Fruit fly (Drosophila melanogaster) whole organism, embryonic: ENCODE results near the gene CG6766.
A peak's percentile ranks its signal among the peaks of the same experiment; 100 is the strongest.

Experiments
- Bgb ChIP-seq: fragments of 200-800 bp; sonication (Bioruptor generic); IDR thresholded peaks from 2 replicates; pipeline ENCODE4 v1.3.6; 2022; ENCODE audit warnings: missing biosample characterization, missing genetic modification characterization; ENCODE audit not compliant: partially characterized antibody
- CG11504 ChIP-seq: fragments of 200-800 bp; sonication (Bioruptor generic); optimal IDR thresholded peaks from 3 replicates; lab custom pipeline; 2019; ENCODE audit warnings: missing biosample characterization, mild to moderate bottlenecking, missing genetic modification characterization, moderate library complexity
- CG12942 ChIP-seq: fragments of 200-800 bp; sonication (Bioruptor generic); optimal IDR thresholded peaks from 3 replicates; lab custom pipeline; 2016; ENCODE audit warnings: missing biosample characterization, missing genetic modification characterization
- CG13287 ChIP-seq: fragments of 200-800 bp; sonication (Bioruptor generic); IDR thresholded peaks from 2 replicates; pipeline ENCODE4 v1.3.6; 2022; ENCODE audit warnings: missing biosample characterization, missing genetic modification characterization; ENCODE audit not compliant: partially characterized antibody
- CG14965 ChIP-seq: fragments of 200-800 bp; sonication (Bioruptor generic); optimal IDR thresholded peaks from 2 replicates; lab custom pipeline; 2016; ENCODE audit warnings: missing biosample characterization, missing genetic modification characterization, borderline replicate concordance
- CG1647 ChIP-seq: fragments of 200-800 bp; sonication (Bioruptor generic); optimal IDR thresholded peaks from 3 replicates; lab custom pipeline; 2016; ENCODE audit warnings: missing biosample characterization, missing genetic modification characterization
- CG16863 ChIP-seq: fragments of 200-800 bp; sonication (Bioruptor generic); optimal IDR thresholded peaks from 3 replicates; lab custom pipeline; 2016; ENCODE audit warnings: missing biosample characterization, missing genetic modification characterization
- CG17359 ChIP-seq: fragments of 200-800 bp; sonication (Bioruptor generic); optimal IDR thresholded peaks from 3 replicates; lab custom pipeline; 2018; ENCODE audit warnings: missing biosample characterization, mild to moderate bottlenecking, missing genetic modification characterization, moderate library complexity
- CG2712 ChIP-seq: fragments of 200-800 bp; optimal IDR thresholded peaks from 3 replicates; lab custom pipeline; 2019; ENCODE audit warnings: missing biosample characterization, mild to moderate bottlenecking, missing genetic modification characterization, moderate library complexity
- CG3281 ChIP-seq: fragments of 200-800 bp; sonication (Bioruptor generic); optimal IDR thresholded peaks from 3 replicates; lab custom pipeline; 2017; ENCODE audit warnings: missing biosample characterization, mild to moderate bottlenecking, missing genetic modification characterization
- CG4360 ChIP-seq: fragments of 200-800 bp; sonication (Bioruptor generic); IDR thresholded peaks from 2 replicates; pipeline ENCODE4 v1.3.6; 2022; ENCODE audit warnings: missing biosample characterization, missing genetic modification characterization
- CG4424 ChIP-seq: fragments of 200-800 bp; sonication (Bioruptor generic); optimal IDR thresholded peaks from 3 replicates; lab custom pipeline; 2016; ENCODE audit warnings: missing biosample characterization, missing genetic modification characterization
- CG5180 ChIP-seq: fragments of 200-800 bp; sonication (Bioruptor generic); optimal IDR thresholded peaks from 3 replicates; lab custom pipeline; 2017; ENCODE audit warnings: missing biosample characterization, missing genetic modification characterization, mild to moderate bottlenecking, moderate library complexity, missing genetic modification reagents
- CG6254 ChIP-seq: fragments of 200-800 bp; sonication (Bioruptor generic); optimal IDR thresholded peaks from 3 replicates; lab custom pipeline; 2017; ENCODE audit warnings: mild to moderate bottlenecking, missing biosample characterization, missing genetic modification reagents, missing genetic modification characterization
- CG6765 ChIP-seq: fragments of 200-800 bp; sonication (Bioruptor generic); optimal IDR thresholded peaks from 3 replicates; lab custom pipeline; 2017; ENCODE audit warnings: missing biosample characterization, mild to moderate bottlenecking, missing genetic modification characterization
- CG6791 ChIP-seq: fragments of 200-800 bp; sonication (Bioruptor generic); IDR thresholded peaks from 3 replicates; pipeline ENCODE4 v1.3.6; 2022; ENCODE audit warnings: missing biosample characterization, missing genetic modification characterization; ENCODE audit not compliant: partially characterized antibody
- CG7372 ChIP-seq: fragments of 200-800 bp; sonication (Bioruptor generic); IDR thresholded peaks from 2 replicates; pipeline ENCODE4 v1.3.6; 2022; ENCODE audit warnings: missing biosample characterization, missing genetic modification characterization
- CG7745 ChIP-seq: fragments of 200-800 bp; sonication (Bioruptor generic); optimal IDR thresholded peaks from 2 replicates; lab custom pipeline; 2018; ENCODE audit warnings: missing biosample characterization, mild to moderate bottlenecking, missing genetic modification characterization, moderate library complexity
- CG9797 ChIP-seq: fragments of 200-800 bp; sonication (Bioruptor generic); optimal IDR thresholded peaks from 3 replicates; lab custom pipeline; 2018; ENCODE audit warnings: missing biosample characterization, mild to moderate bottlenecking, missing genetic modification characterization
- D ChIP-seq, 2 experiments: fragments of 200-800 bp in 1 of 2; fragments of >200 bp in 1 of 2; sonication (Bioruptor generic) in 1 of 2; optimal IDR thresholded peaks; 2 replicates in 1 of 2; 3 replicates in 1 of 2; lab custom pipeline; 2017; ENCODE audit warnings: mild to moderate bottlenecking in 1 of 2, missing biosample characterization in 1 of 2, missing genetic modification characterization in 1 of 2, missing genetic modification reagents in 1 of 2
- Dll ChIP-seq: fragments of 200-800 bp; sonication (Bioruptor generic); IDR thresholded peaks from 4 replicates; pipeline ENCODE4 v1.3.6; 2022; ENCODE audit warnings: missing biosample characterization, missing genetic modification characterization; ENCODE audit not compliant: partially characterized antibody
- HLHmδ ChIP-seq: fragments of 200-800 bp; sonication (Bioruptor generic); optimal IDR thresholded peaks from 2 replicates; lab custom pipeline; 2018; ENCODE audit warnings: missing biosample characterization, mild to moderate bottlenecking, missing genetic modification characterization, moderate library complexity
- HmgZ ChIP-seq: fragments of 200-800 bp; sonication (Bioruptor generic); optimal IDR thresholded peaks from 2 replicates; lab custom pipeline; 2018; ENCODE audit warnings: missing biosample characterization, mild to moderate bottlenecking, missing genetic modification characterization
- Hmx ChIP-seq: fragments of 200-800 bp; sonication (Bioruptor generic); optimal IDR thresholded peaks from 2 replicates; lab custom pipeline; 2016; ENCODE audit warnings: missing biosample characterization, missing genetic modification characterization
- Hr39 ChIP-seq: fragments of >200 bp; optimal IDR thresholded peaks from 2 replicates; lab custom pipeline; 2017
- Hr51 ChIP-seq, 2 experiments: fragments of 200-800 bp; sonication (Bioruptor generic); optimal IDR thresholded peaks; 2 replicates in 1 of 2; 3 replicates in 1 of 2; lab custom pipeline; 2016 to 2018; ENCODE audit warnings: missing biosample characterization in 2 of 2, missing genetic modification characterization in 2 of 2, mild to moderate bottlenecking in 1 of 2, moderate library complexity in 1 of 2
- Lpt ChIP-seq: fragments of >200 bp; optimal IDR thresholded peaks from 2 replicates; lab custom pipeline; 2018; ENCODE audit warnings: missing biosample characterization, missing genetic modification characterization
- Mrtf ChIP-seq: fragments of 200-800 bp; sonication (Bioruptor generic); IDR thresholded peaks from 3 replicates; pipeline ENCODE4 v1.3.6; 2022; ENCODE audit warnings: missing biosample characterization, missing genetic modification characterization
- TFAM ChIP-seq: fragments of 200-800 bp; sonication (Bioruptor generic); optimal IDR thresholded peaks from 2 replicates; lab custom pipeline; 2017; ENCODE audit warnings: missing biosample characterization, missing genetic modification characterization, inconsistent platforms
- Usf ChIP-seq: fragments of 200-800 bp; sonication (Bioruptor generic); optimal IDR thresholded peaks from 2 replicates; lab custom pipeline; 2017; ENCODE audit warnings: missing genotype, missing biosample characterization, missing genetic modification characterization
- br ChIP-seq: fragments of >200 bp; optimal IDR thresholded peaks from 2 replicates; lab custom pipeline; 2017
- crp ChIP-seq, 2 experiments: fragments of 200-800 bp; sonication (Bioruptor generic); optimal IDR thresholded peaks; 2 replicates in 1 of 2; 3 replicates in 1 of 2; lab custom pipeline; 2017; ENCODE audit warnings: missing biosample characterization in 2 of 2, missing genetic modification characterization in 2 of 2, mild to moderate bottlenecking in 1 of 2, moderate library complexity in 1 of 2
- cwo ChIP-seq: fragments of 200-800 bp; sonication (Bioruptor generic); optimal IDR thresholded peaks from 3 replicates; lab custom pipeline; 2017; ENCODE audit warnings: missing biosample characterization, missing genetic modification characterization, mild to moderate bottlenecking, moderate library complexity, missing genetic modification reagents
- dm ChIP-seq: fragments of 200-800 bp; sonication (Bioruptor generic); optimal IDR thresholded peaks from 3 replicates; lab custom pipeline; 2016; ENCODE audit warnings: missing biosample characterization, missing genetic modification characterization
- dmrt11E ChIP-seq: fragments of 200-800 bp; sonication (Bioruptor generic); optimal IDR thresholded peaks from 3 replicates; lab custom pipeline; 2018; ENCODE audit warnings: missing biosample characterization, mild to moderate bottlenecking, missing genetic modification characterization, moderate library complexity
- fd96Cb ChIP-seq: fragments of 200-800 bp; sonication (Bioruptor generic); optimal IDR thresholded peaks from 2 replicates; lab custom pipeline; 2018; ENCODE audit warnings: missing biosample characterization, mild to moderate bottlenecking, missing genetic modification characterization, moderate library complexity
- gro ChIP-seq: fragments of 200-800 bp; sonication (Bioruptor generic); optimal IDR thresholded peaks from 2 replicates; lab custom pipeline; 2016; ENCODE audit warnings: missing biosample characterization, missing genetic modification characterization
- nau ChIP-seq: fragments of 200-800 bp; sonication (Bioruptor generic); optimal IDR thresholded peaks from 3 replicates; lab custom pipeline; 2017; ENCODE audit warnings: missing biosample characterization, mild to moderate bottlenecking, missing genetic modification characterization, missing genetic modification reagents
- odd ChIP-seq: fragments of 200-800 bp; sonication (Bioruptor generic); optimal IDR thresholded peaks from 2 replicates; lab custom pipeline; 2017; ENCODE audit warnings: missing biosample characterization, mild to moderate bottlenecking, missing genetic modification characterization
- otp ChIP-seq: fragments of 200-800 bp; sonication (Bioruptor generic); IDR thresholded peaks from 3 replicates; pipeline ENCODE4, ENCODE4 v1.3.6; 2022; ENCODE audit warnings: missing biosample characterization, missing genetic modification characterization
- pfk ChIP-seq: fragments of 200-800 bp; sonication (Bioruptor generic); optimal IDR thresholded peaks from 2 replicates; lab custom pipeline; 2018; ENCODE audit warnings: missing biosample characterization, mild to moderate bottlenecking, missing genetic modification characterization, moderate library complexity
- pita ChIP-seq: fragments of 200-800 bp; sonication (Bioruptor generic); optimal IDR thresholded peaks from 2 replicates; lab custom pipeline; 2017; ENCODE audit warnings: missing biosample characterization, mild to moderate bottlenecking, missing genetic modification characterization
- rib ChIP-seq: fragments of 200-800 bp; sonication (Bioruptor generic); IDR thresholded peaks from 2 replicates; pipeline ENCODE4 v1.3.6; 2022; ENCODE audit warnings: missing biosample characterization, missing genetic modification characterization
- scrt ChIP-seq: fragments of 200-800 bp; sonication (Bioruptor generic); optimal IDR thresholded peaks from 2 replicates; lab custom pipeline; 2018; ENCODE audit warnings: missing biosample characterization, mild to moderate bottlenecking, missing genetic modification characterization, moderate library complexity
- sim ChIP-seq: fragments of 200-800 bp; sonication (Bioruptor generic); IDR thresholded peaks from 2 replicates; pipeline ENCODE4 v1.3.6; 2022; ENCODE audit warnings: missing biosample characterization, missing genetic modification characterization
- sna ChIP-seq: fragments of 200-800 bp; sonication (Bioruptor generic); IDR thresholded peaks from 2 replicates; pipeline ENCODE4 v1.3.6; 2022; ENCODE audit warnings: missing biosample characterization, missing genetic modification characterization; ENCODE audit not compliant: partially characterized antibody
- so ChIP-seq: fragments of 200-800 bp; sonication (Bioruptor generic); IDR thresholded peaks from 3 replicates; pipeline ENCODE4 v1.3.6; 2022; ENCODE audit warnings: missing biosample characterization, missing genetic modification characterization
- tup ChIP-seq: fragments of 200-800 bp; sonication (Bioruptor generic); optimal IDR thresholded peaks from 2 replicates; lab custom pipeline; 2016; ENCODE audit warnings: missing biosample characterization, mild to moderate bottlenecking, missing genetic modification characterization, moderate library complexity
- vvl ChIP-seq: fragments of 200-800 bp; sonication (Bioruptor generic); IDR thresholded peaks from 2 replicates; pipeline ENCODE4 v1.3.6; 2022; ENCODE audit warnings: missing biosample characterization, missing genetic modification characterization
- zen ChIP-seq: fragments of 200-800 bp; sonication (Bioruptor generic); optimal IDR thresholded peaks from 3 replicates; lab custom pipeline; 2018; ENCODE audit warnings: missing biosample characterization, mild to moderate bottlenecking, missing genetic modification characterization, moderate library complexity

Gene CG6766

dm6 chr2L:12063035-12063434 lies 22.5 kb upstream of the CG6766 start, which contains the start of gene Rab3-GAP (continued):
- TF ChIP-seq CG1647 (GFP tag; lab: Kevin White, UChicago) (no peak), CG3281 (GFP tag; lab: Kevin White, UChicago) (no peak), nau (GFP tag; lab: Kevin White, UChicago) (no peak), TFAM (no peak), CG12942 (GFP tag; lab: Kevin White, UChicago) (peak; percentile 34), tup (GFP tag; lab: Kevin White, UChicago) (no peak), vvl (GFP tag; lab: Robert Waterston, UW) (peak; percentile 59), so (no peak), CG6254 (no peak), CG6765 (no peak), cwo (GFP tag; lab: Kevin White, UChicago) (no peak), sim (GFP tag; lab: Robert Waterston, UW) (no peak), CG5180 (GFP tag; lab: Kevin White, UChicago) (no peak), Hr51 (GFP tag; optimal IDR thresholded peaks at IDR 0.05; lab: Kevin White, UChicago) (no peak), CG6791 (GFP tag; lab: Robert Waterston, UW) (peak; percentile 45; the same call in 1 of the 3 replicates), dm (GFP tag; lab: Kevin White, UChicago) (no peak), Dll (peak; percentile 76), HmgZ (no peak), Lpt (GFP tag; lab: Kevin White, UChicago) (no peak), br (lab: Kevin White, UChicago) (no peak), CG14965 (GFP tag; lab: Kevin White, UChicago) (no peak), CG17359 (tag; lab: Kevin White, UChicago) (peak; percentile 25), pfk (GFP tag; lab: Kevin White, UChicago) (no peak), gro (GFP tag; lab: Kevin White, UChicago) (no peak), CG7372 (GFP tag; lab: Robert Waterston, UW) (no peak), CG11504 (tag; lab: Kevin White, UChicago) (no peak), crp (GFP tag; optimal IDR thresholded peaks at IDR 0.05; lab: Kevin White, UChicago) (peak; percentile 48 to 93), Mrtf (GFP tag; lab: Robert Waterston, UW) (no peak), dmrt11E (tag; lab: Kevin White, UChicago) (no peak), CG16863 (GFP tag; lab: Kevin White, UChicago) (no peak), CG2712 (tag; lab: Kevin White, UChicago) (peak; percentile 64), Hr39 (no peak), fd96Cb (tag; lab: Kevin White, UChicago) (no peak), HLHmδ (no peak), CG4360 (GFP tag; lab: Robert Waterston, UW) (no peak), D (optimal IDR thresholded peaks at IDR 0.05; lab: Kevin White, UChicago) (no peak), D (GFP tag; optimal IDR thresholded peaks at IDR 0.05; lab: Kevin White, UChicago) (no peak), otp (no peak)

- TF ChIP-seq scrt (GFP tag; lab: Kevin White, UChicago) (peak; percentile 97), CG13287 (peak; percentile 77), Hr39 (no peak), CG3281 (GFP tag; lab: Kevin White, UChicago) (peak; percentile 6), sna (peak; percentile 43; the same call in 1 of the 2 replicates), zen (tag; lab: Kevin White, UChicago) (peak; percentile 8), Bgb (GFP tag; lab: Robert Waterston, UW) (peak; percentile 74), CG7745 (tag; lab: Kevin White, UChicago) (no peak), CG16863 (GFP tag; lab: Kevin White, UChicago) (no peak), CG9797 (GFP tag; lab: Kevin White, UChicago) (peak; percentile 9), Usf (no peak), Hmx (GFP tag; lab: Kevin White, UChicago) (no peak), rib (GFP tag; lab: Robert Waterston, UW) (no peak), odd (GFP tag; lab: Kevin White, UChicago) (no peak), CG4424 (GFP tag; lab: Kevin White, UChicago) (peak; percentile 38), pita (GFP tag; lab: Kevin White, UChicago) (no peak)
Observed at dm6 chr2L:12055837-12056388, 15.4 kb upstream of the CG6766 start, which contains the start of the genes JhI-21, RpL7-like and CG34164. Gene JhI-21, minus strand, starts transcription at chr2L:12056042. Gene RpL7-like, plus strand, starts transcription at chr2L:12056326. Gene CG34164, plus strand, starts transcription at chr2L:12056348.
